Fruit fly (Drosophila melanogaster) whole organism, embryonic: Measurements from ENCODE around the gene CG7903.

Experiments
- ATbp ChIP-seq: fragments of 200-800 bp; sonication (Bioruptor generic); optimal IDR thresholded peaks from 2 replicates; lab custom pipeline; 2017; ENCODE audit warnings: missing biosample characterization, mild to moderate bottlenecking, missing genetic modification characterization, missing genetic modification reagents
- Bteb2 ChIP-seq: fragments of 200-800 bp; sonication (Bioruptor generic); optimal IDR thresholded peaks from 2 replicates; lab custom pipeline; 2016; ENCODE audit warnings: missing biosample characterization, missing genetic modification characterization
- CG10431 ChIP-seq: fragments of 200-800 bp; sonication (Bioruptor generic); optimal IDR thresholded peaks from 3 replicates; lab custom pipeline; 2018; ENCODE audit warnings: missing biosample characterization, mild to moderate bottlenecking, missing genetic modification characterization
- CG11456 ChIP-seq: fragments of 200-800 bp; sonication (Bioruptor generic); IDR thresholded peaks from 3 replicates; pipeline ENCODE4 v1.3.6; 2022; ENCODE audit warnings: missing biosample characterization, missing genetic modification characterization
- CG14441 ChIP-seq: fragments of 200-800 bp; sonication (Bioruptor generic); IDR thresholded peaks from 2 replicates; pipeline ENCODE4 v1.3.6; 2022; ENCODE audit warnings: missing biosample characterization, missing genetic modification characterization
- CG14667 ChIP-seq: fragments of 200-800 bp; sonication (Bioruptor generic); IDR thresholded peaks from 2 replicates; pipeline ENCODE4 v1.3.6; 2022; ENCODE audit warnings: missing biosample characterization, missing genetic modification characterization
- CG15011 ChIP-seq: fragments of 200-800 bp; sonication (Bioruptor generic); optimal IDR thresholded peaks from 3 replicates; lab custom pipeline; 2018; ENCODE audit warnings: missing biosample characterization, mild to moderate bottlenecking, missing genetic modification characterization
- CG16813 ChIP-seq: fragments of 200-800 bp; sonication (Bioruptor generic); IDR thresholded peaks from 3 replicates; pipeline ENCODE4 v1.3.6; 2022; ENCODE audit warnings: missing biosample characterization, missing genetic modification characterization; ENCODE audit not compliant: partially characterized antibody
- CG2889 ChIP-seq: fragments of 200-800 bp; sonication (Bioruptor generic); IDR thresholded peaks from 3 replicates; pipeline ENCODE4 v1.3.6; 2022; ENCODE audit warnings: missing biosample characterization, missing genetic modification characterization
- CG30431 ChIP-seq: fragments of 200-800 bp; sonication (Bioruptor generic); optimal IDR thresholded peaks from 2 replicates; lab custom pipeline; 2017; ENCODE audit warnings: missing biosample characterization, missing genetic modification characterization
- CG32767 ChIP-seq: fragments of 200-800 bp; sonication (Bioruptor generic); IDR thresholded peaks from 2 replicates; pipeline ENCODE4 v1.3.6; 2022; ENCODE audit warnings: missing biosample characterization, missing genetic modification characterization
- CG33557 ChIP-seq: fragments of 200-800 bp; sonication (Bioruptor generic); optimal IDR thresholded peaks from 2 replicates; lab custom pipeline; 2019; ENCODE audit warnings: missing biosample characterization, mild to moderate bottlenecking, missing genetic modification characterization, moderate library complexity
- CG34376 ChIP-seq: fragments of 200-800 bp; sonication (Bioruptor generic); optimal IDR thresholded peaks from 2 replicates; lab custom pipeline; 2018; ENCODE audit warnings: missing biosample characterization, mild to moderate bottlenecking, missing genetic modification characterization
- CG4707 ChIP-seq: fragments of 200-800 bp; sonication (Bioruptor generic); optimal IDR thresholded peaks from 2 replicates; lab custom pipeline; 2018; ENCODE audit warnings: missing biosample characterization, mild to moderate bottlenecking, missing genetic modification characterization, moderate library complexity
- CG4854 ChIP-seq: fragments of 200-800 bp; sonication (Bioruptor generic); optimal IDR thresholded peaks from 2 replicates; lab custom pipeline; 2016; ENCODE audit warnings: missing biosample characterization, missing genetic modification characterization, inconsistent platforms
- CG8359 ChIP-seq: fragments of 200-800 bp; sonication (Bioruptor generic); optimal IDR thresholded peaks from 2 replicates; lab custom pipeline; 2017; ENCODE audit warnings: missing biosample characterization, mild to moderate bottlenecking, missing genetic modification characterization, borderline replicate concordance
- CG9609 ChIP-seq: fragments of 200-800 bp; sonication (Bioruptor generic); optimal IDR thresholded peaks from 3 replicates; lab custom pipeline; 2016; ENCODE audit warnings: missing biosample characterization, missing genetic modification characterization
- Chrac-16 ChIP-seq: fragments of 200-800 bp; sonication (Bioruptor generic); optimal IDR thresholded peaks from 3 replicates; lab custom pipeline; 2016; ENCODE audit warnings: missing biosample characterization, missing genetic modification characterization
- CoRest ChIP-seq: fragments of 200-800 bp; sonication (Bioruptor generic); optimal IDR thresholded peaks from 3 replicates; lab custom pipeline; 2018; ENCODE audit warnings: missing biosample characterization, mild to moderate bottlenecking, missing genetic modification characterization, moderate library complexity
- Dip3 ChIP-seq: fragments of 200-800 bp; sonication (Bioruptor generic); optimal IDR thresholded peaks from 3 replicates; lab custom pipeline; 2016; ENCODE audit warnings: missing biosample characterization, missing genetic modification characterization
- HLH3B ChIP-seq: fragments of 200-800 bp; sonication (Bioruptor generic); IDR thresholded peaks from 2 replicates; pipeline ENCODE4 v1.3.6; 2022; ENCODE audit warnings: missing biosample characterization, missing genetic modification characterization
- Hmx ChIP-seq: fragments of 200-800 bp; sonication (Bioruptor generic); optimal IDR thresholded peaks from 2 replicates; lab custom pipeline; 2016; ENCODE audit warnings: missing biosample characterization, missing genetic modification characterization
- Mad ChIP-seq: fragments of 200-800 bp; sonication (Bioruptor generic); optimal IDR thresholded peaks from 2 replicates; lab custom pipeline; 2016; ENCODE audit warnings: missing biosample characterization, missing genetic modification characterization
- Ravus ChIP-seq: fragments of 200-800 bp; sonication (Bioruptor generic); IDR thresholded peaks from 2 replicates; pipeline ENCODE4 v1.3.6; 2022; ENCODE audit warnings: missing biosample characterization, missing genetic modification characterization
- Sry-β ChIP-seq: fragments of 200-800 bp; sonication (Bioruptor generic); optimal IDR thresholded peaks from 2 replicates; lab custom pipeline; 2018; ENCODE audit warnings: missing biosample characterization, mild to moderate bottlenecking, missing genetic modification characterization, moderate library complexity
- Ssrp ChIP-seq: fragments of 200-800 bp; sonication (Bioruptor generic); optimal IDR thresholded peaks from 2 replicates; lab custom pipeline; 2018; ENCODE audit warnings: missing biosample characterization, mild to moderate bottlenecking, missing genetic modification characterization, moderate library complexity
- Usf ChIP-seq: fragments of 200-800 bp; sonication (Bioruptor generic); optimal IDR thresholded peaks from 2 replicates; lab custom pipeline; 2017; ENCODE audit warnings: missing genotype, missing biosample characterization, missing genetic modification characterization
- Xbp1 ChIP-seq: fragments of 200-800 bp; sonication (Bioruptor generic); optimal IDR thresholded peaks from 3 replicates; lab custom pipeline; 2016; ENCODE audit warnings: missing biosample characterization, mild to moderate bottlenecking, missing genetic modification characterization
- Xrp1 ChIP-seq: fragments of 200-800 bp; sonication (Bioruptor generic); IDR thresholded peaks from 2 replicates; pipeline ENCODE4 v1.3.6; 2022; ENCODE audit warnings: missing biosample characterization, missing genetic modification characterization
- amos ChIP-seq: fragments of 200-800 bp; sonication (Bioruptor generic); IDR thresholded peaks from 2 replicates; pipeline ENCODE4 v1.3.6; 2022; ENCODE audit warnings: missing biosample characterization, missing genetic modification characterization; ENCODE audit not compliant: partially characterized antibody
- ap ChIP-seq: fragments of 200-800 bp; sonication (Bioruptor generic); IDR thresholded peaks from 2 replicates; pipeline ENCODE4 v1.3.6; 2022; ENCODE audit warnings: missing biosample characterization, missing genetic modification characterization
- chm ChIP-seq: fragments of 200-800 bp; sonication (Bioruptor generic); IDR thresholded peaks from 2 replicates; pipeline ENCODE4 v1.3.6; 2022; ENCODE audit warnings: missing biosample characterization, missing genetic modification characterization
- chn ChIP-seq: fragments of 200-800 bp; sonication (Bioruptor generic); optimal IDR thresholded peaks from 2 replicates; lab custom pipeline; 2016; ENCODE audit warnings: missing biosample characterization, missing genetic modification characterization
- ems ChIP-seq: fragments of 200-800 bp; sonication (Bioruptor generic); optimal IDR thresholded peaks from 3 replicates; lab custom pipeline; 2016; ENCODE audit warnings: missing biosample characterization, missing genetic modification characterization
- esg ChIP-seq: fragments of 200-800 bp; sonication (Bioruptor generic); conservative IDR thresholded peaks from 2 replicates; pipeline ENCODE4 v1.3.6; 2022; ENCODE audit warnings: missing biosample characterization, missing genetic modification characterization
- gro ChIP-seq: fragments of 200-800 bp; sonication (Bioruptor generic); optimal IDR thresholded peaks from 2 replicates; lab custom pipeline; 2016; ENCODE audit warnings: missing biosample characterization, missing genetic modification characterization
- inv ChIP-seq: fragments of 200-800 bp; sonication (Bioruptor generic); IDR thresholded peaks from 2 replicates; pipeline ENCODE4 v1.3.6; 2022; ENCODE audit warnings: missing biosample characterization, missing genetic modification characterization; ENCODE audit not compliant: partially characterized antibody
- jing ChIP-seq: fragments of 200-800 bp; sonication (Bioruptor generic); optimal IDR thresholded peaks from 2 replicates; lab custom pipeline; 2018; ENCODE audit warnings: missing biosample characterization, mild to moderate bottlenecking, missing genetic modification characterization
- kay ChIP-seq: fragments of 200-800 bp; sonication (Bioruptor generic); optimal IDR thresholded peaks from 2 replicates; lab custom pipeline; 2016; ENCODE audit warnings: missing biosample characterization, missing genetic modification characterization
- nmo ChIP-seq: fragments of 200-800 bp; sonication (Bioruptor generic); optimal IDR thresholded peaks from 2 replicates; lab custom pipeline; 2018; ENCODE audit warnings: missing biosample characterization, mild to moderate bottlenecking, missing genetic modification characterization, moderate library complexity
- phol ChIP-seq: fragments of 200-800 bp; sonication (Bioruptor generic); optimal IDR thresholded peaks from 3 replicates; lab custom pipeline; 2018; ENCODE audit warnings: missing biosample characterization, mild to moderate bottlenecking, missing genetic modification characterization, moderate library complexity
- pzg ChIP-seq: fragments of 200-800 bp; sonication (Bioruptor generic); optimal IDR thresholded peaks from 3 replicates; lab custom pipeline; 2018; ENCODE audit warnings: missing biosample characterization, mild to moderate bottlenecking, missing genetic modification characterization, moderate library complexity
- schlank ChIP-seq: fragments of 200-800 bp; sonication (Bioruptor generic); optimal IDR thresholded peaks from 2 replicates; lab custom pipeline; 2018; ENCODE audit warnings: missing biosample characterization, mild to moderate bottlenecking, missing genetic modification characterization
- sima ChIP-seq: fragments of 200-800 bp; sonication (Bioruptor generic); optimal IDR thresholded peaks from 2 replicates; lab custom pipeline; 2016; ENCODE audit warnings: missing biosample characterization, missing genetic modification characterization
- slou ChIP-seq: fragments of 200-800 bp; sonication (Bioruptor generic); optimal IDR thresholded peaks from 3 replicates; lab custom pipeline; 2016; ENCODE audit warnings: missing biosample characterization, missing genetic modification characterization
- stc ChIP-seq: fragments of 200-800 bp; sonication (Bioruptor generic); IDR thresholded peaks from 2 replicates; pipeline ENCODE4 v1.3.6; 2022; ENCODE audit warnings: missing biosample characterization, missing genetic modification characterization
- tll ChIP-seq, 2 experiments: fragments of 200-800 bp in 1 of 2; fragments of >200 bp in 1 of 2; sonication (Bioruptor generic) in 1 of 2; optimal IDR thresholded peaks; 2 replicates each; lab custom pipeline; 2017 to 2019; ENCODE audit warnings: missing biosample characterization in 2 of 2, missing genetic modification characterization in 2 of 2, mild to moderate bottlenecking in 1 of 2, moderate library complexity in 1 of 2
- ttk ChIP-seq: fragments of 200-800 bp; sonication (Bioruptor generic); IDR thresholded peaks from 2 replicates; pipeline ENCODE4 v2.1.2; 2022; ENCODE audit warnings: missing biosample characterization, missing genetic modification characterization
- vvl ChIP-seq: fragments of 200-800 bp; sonication (Bioruptor generic); IDR thresholded peaks from 2 replicates; pipeline ENCODE4 v1.3.6; 2022; ENCODE audit warnings: missing biosample characterization, missing genetic modification characterization

CG7903 gene

dm6 chr3R:30021559-30022451 lies 26.8 kb upstream of the CG7903 start, which contains the start of gene Mgat2 (continued):
- TF ChIP-seq chm (GFP tag; lab: Robert Waterston, UW) (peak; percentile 83), CG10431 (peak; percentile 77), Xbp1 (GFP tag; lab: Kevin White, UChicago) (no peak), stc (GFP tag; lab: Robert Waterston, UW) (no peak), Hmx (no peak), CG34376 (GFP tag; lab: Kevin White, UChicago) (peak; percentile 84), CG11456 (GFP tag; lab: Robert Waterston, UW) (no peak), ttk (GFP tag; lab: Robert Waterston, UW) (no peak), Ravus (GFP tag; lab: Robert Waterston, UW) (no peak), CG16813 (GFP tag; lab: Robert Waterston, UW) (peak; percentile 79), CG32767 (GFP tag; lab: Robert Waterston, UW) (peak; percentile 28; the same call in 1 of the 2 replicates), inv (GFP tag; lab: Robert Waterston, UW) (peak; percentile 74), esg (GFP tag; lab: Robert Waterston, UW) (no peak), CG4707 (GFP tag; lab: Kevin White, UChicago) (peak; percentile 62), kay (GFP tag; lab: Kevin White, UChicago) (no peak), HLH3B (no peak), ATbp (GFP tag; lab: Kevin White, UChicago) (peak; percentile 1), Mad (GFP tag; lab: Kevin White, UChicago) (no peak), CoRest (tag; lab: Kevin White, UChicago) (no peak), CG2889 (GFP tag; lab: Robert Waterston, UW) (no peak), CG15011 (no peak), tll (GFP tag; optimal IDR thresholded peaks at IDR 0.05; lab: Kevin White, UChicago) (peak in 1 of 2 experiments; percentile 45), Sry-β (GFP tag; lab: Kevin White, UChicago) (peak; percentile 56), CG30431 (GFP tag; lab: Kevin White, UChicago) (no peak), jing (GFP tag; lab: Kevin White, UChicago) (no peak), nmo (GFP tag; lab: Kevin White, UChicago) (no peak), Usf (no peak), schlank (tag; lab: Kevin White, UChicago) (no peak), CG14667 (GFP tag; lab: Robert Waterston, UW) (no peak), sima (GFP tag; lab: Kevin White, UChicago) (no peak), vvl (GFP tag; lab: Robert Waterston, UW) (peak; percentile 84), chn (GFP tag; lab: Kevin White, UChicago) (peak; percentile 34), pzg (GFP tag; lab: Kevin White, UChicago) (peak; percentile 24), ems (GFP tag; lab: Kevin White, UChicago) (peak; percentile 11), Chrac-16 (GFP tag; lab: Kevin White, UChicago) (no peak), Ssrp (no peak), slou (GFP tag; lab: Kevin White, UChicago) (no peak), Xrp1 (GFP tag; lab: Robert Waterston, UW) (peak; percentile 44), amos (GFP tag; lab: Robert Waterston, UW) (peak; percentile 85), Dip3 (no peak), phol (tag; lab: Kevin White, UChicago) (no peak), CG8359 (GFP tag; lab: Kevin White, UChicago) (no peak), CG33557 (GFP tag; lab: Kevin White, UChicago) (peak; percentile 85), CG4854 (GFP tag; lab: Kevin White, UChicago) (no peak), CG14441 (GFP tag; lab: Robert Waterston, UW) (no peak), Bteb2 (GFP tag; lab: Kevin White, UChicago) (no peak), CG9609 (GFP tag; lab: Kevin White, UChicago) (no peak), gro (GFP tag; lab: Kevin White, UChicago) (peak; percentile 45), ap (GFP tag; lab: Robert Waterston, UW) (no peak)
